Worm (Caenorhabditis elegans) whole organism, mixed stage, embryonic: Measurements from ENCODE around the gene R148.7.

Experiments used
- M03D4.4 ChIP-seq: sonication (generic microtip); optimal IDR thresholded peaks from 2 replicates; lab custom pipeline; 2017; ENCODE audit warnings: mild to moderate bottlenecking, missing genetic modification characterization, missing compliant biosample characterization
- bed-3 ChIP-seq: fragments of 200-800 bp; sonication (Bioruptor generic); optimal IDR thresholded peaks from 3 replicates; lab custom pipeline; 2018; ENCODE audit warnings: mild to moderate bottlenecking, missing genetic modification characterization, moderate library complexity, missing compliant biosample characterization
- blmp-1 ChIP-seq: fragments of 150-350 bp; optimal IDR thresholded peaks from 2 replicates; lab custom pipeline; 2014; ENCODE audit warnings: missing biosample characterization, missing genetic modification characterization
- ceh-39 ChIP-seq: fragments of 150-350 bp; optimal IDR thresholded peaks from 2 replicates; lab custom pipeline; 2014; ENCODE audit warnings: missing biosample characterization, missing genetic modification characterization
- ceh-43 ChIP-seq: fragments of 200-800 bp; sonication (Bioruptor generic); optimal IDR thresholded peaks from 2 replicates; lab custom pipeline; 2018; ENCODE audit warnings: mild to moderate bottlenecking, missing genetic modification characterization, moderate library complexity, missing compliant biosample characterization
- ceh-83 ChIP-seq: fragments of 200-800 bp; sonication (Bioruptor generic); optimal IDR thresholded peaks from 2 replicates; lab custom pipeline; 2018; ENCODE audit warnings: mild to moderate bottlenecking, missing genetic modification characterization, missing compliant biosample characterization
- cnd-1 ChIP-seq: fragments of 200-800 bp; sonication (Bioruptor generic); optimal IDR thresholded peaks from 2 replicates; lab custom pipeline; 2018; ENCODE audit warnings: mild to moderate bottlenecking, missing genetic modification characterization, missing compliant biosample characterization
- drap-1 ChIP-seq: fragments of 200-800 bp; sonication (Bioruptor generic); optimal IDR thresholded peaks from 3 replicates; lab custom pipeline; 2018; ENCODE audit warnings: mild to moderate bottlenecking, missing genetic modification characterization, missing compliant biosample characterization
- elt-1 ChIP-seq: sonication (generic microtip); optimal IDR thresholded peaks from 2 replicates; lab custom pipeline; 2017; ENCODE audit warnings: missing genetic modification characterization, mild to moderate bottlenecking, missing compliant biosample characterization, antibody characterized with exemption, moderate library complexity, borderline replicate concordance; ENCODE audit not compliant: insufficient read depth
- elt-3 ChIP-seq: fragments of 150-350 bp; optimal IDR thresholded peaks from 2 replicates; lab custom pipeline; 2014; ENCODE audit warnings: missing biosample characterization, missing genetic modification characterization
- ham-2 ChIP-seq: fragments of 200-800 bp; sonication (Bioruptor generic); optimal IDR thresholded peaks from 2 replicates; lab custom pipeline; 2018; ENCODE audit warnings: mild to moderate bottlenecking, missing genetic modification characterization, missing compliant biosample characterization
- hlh-1 ChIP-seq: fragments of 150-350 bp; optimal IDR thresholded peaks from 2 replicates; lab custom pipeline; 2014; ENCODE audit warnings: missing biosample characterization, missing genetic modification reagents, missing genetic modification characterization
- lin-13 ChIP-seq: fragments of 150-350 bp; optimal IDR thresholded peaks from 2 replicates; lab custom pipeline; 2014; ENCODE audit warnings: missing biosample characterization, missing genetic modification characterization
- lin-32 ChIP-seq: fragments of 200-800 bp; sonication (Bioruptor generic); optimal IDR thresholded peaks from 2 replicates; lab custom pipeline; 2018; ENCODE audit warnings: mild to moderate bottlenecking, missing genetic modification characterization, missing compliant biosample characterization
- lsy-2 ChIP-seq: fragments of 150-350 bp; optimal IDR thresholded peaks from 2 replicates; lab custom pipeline; 2014; ENCODE audit warnings: missing biosample characterization, missing genetic modification characterization
- mab-5 ChIP-seq: fragments of 150-350 bp; optimal IDR thresholded peaks from 2 replicates; lab custom pipeline; 2014; ENCODE audit warnings: missing biosample characterization, missing genetic modification characterization
- mls-2 ChIP-seq: sonication (generic microtip); optimal IDR thresholded peaks from 2 replicates; lab custom pipeline; 2016; ENCODE audit warnings: mild to moderate bottlenecking, missing genetic modification characterization, moderate library complexity, missing compliant biosample characterization
- nhr-12 ChIP-seq: fragments of 150-350 bp; optimal IDR thresholded peaks from 2 replicates; lab custom pipeline; 2014; ENCODE audit warnings: missing biosample characterization, missing genetic modification characterization
- nhr-2 ChIP-seq: fragments of 150-350 bp; optimal IDR thresholded peaks from 2 replicates; lab custom pipeline; 2014; ENCODE audit warnings: missing biosample characterization, missing genetic modification characterization
- nhr-237 ChIP-seq: fragments of 150-350 bp; optimal IDR thresholded peaks from 2 replicates; lab custom pipeline; 2014; ENCODE audit warnings: missing biosample characterization, missing genetic modification characterization
- nhr-28 ChIP-seq: fragments of 150-350 bp; optimal IDR thresholded peaks from 2 replicates; lab custom pipeline; 2014; ENCODE audit warnings: missing biosample characterization, missing genetic modification characterization
- nhr-76 ChIP-seq: sonication (generic microtip); optimal IDR thresholded peaks from 2 replicates; lab custom pipeline; 2017; ENCODE audit warnings: missing biosample characterization, missing genetic modification characterization
- pha-4 ChIP-seq: fragments of 150-350 bp; optimal IDR thresholded peaks from 2 replicates; lab custom pipeline; 2018; ENCODE audit warnings: missing biosample characterization, missing genetic modification reagents, missing genetic modification characterization
- sem-2 ChIP-seq: fragments of 200-800 bp; sonication (Bioruptor generic); optimal IDR thresholded peaks from 2 replicates; lab custom pipeline; 2018; ENCODE audit warnings: mild to moderate bottlenecking, missing genetic modification characterization, missing compliant biosample characterization
- snpc-4 ChIP-seq: fragments of 150-350 bp; optimal IDR thresholded peaks from 2 replicates; lab custom pipeline; 2014; ENCODE audit warnings: missing biosample characterization, missing genetic modification characterization
- sptf-1 ChIP-seq: sonication (generic microtip); optimal IDR thresholded peaks from 2 replicates; lab custom pipeline; 2017; ENCODE audit warnings: mild to moderate bottlenecking, missing genetic modification characterization, moderate library complexity, missing compliant biosample characterization
- tbx-8 ChIP-seq: fragments of 200-800 bp; sonication (Bioruptor generic); optimal IDR thresholded peaks from 2 replicates; lab custom pipeline; 2018; ENCODE audit warnings: mild to moderate bottlenecking, missing genetic modification characterization, moderate library complexity, missing compliant biosample characterization
- unc-120 ChIP-seq: sonication (generic microtip); optimal IDR thresholded peaks from 2 replicates; lab custom pipeline; 2017; ENCODE audit warnings: missing genetic modification characterization, missing compliant biosample characterization; ENCODE audit not compliant: poor library complexity, severe bottlenecking
- unc-39 ChIP-seq: fragments of 150-350 bp; optimal IDR thresholded peaks from 2 replicates; lab custom pipeline; 2014; ENCODE audit warnings: missing biosample characterization, missing genetic modification characterization
- unc-62 ChIP-seq: fragments of 150-350 bp; optimal IDR thresholded peaks from 2 replicates; lab custom pipeline; 2014; ENCODE audit warnings: missing biosample characterization, missing genetic modification reagents, missing genetic modification characterization
- zip-8 ChIP-seq: fragments of 150-350 bp; optimal IDR thresholded peaks from 2 replicates; lab custom pipeline; 2014; ENCODE audit warnings: missing biosample characterization, missing genetic modification characterization
- ztf-11 ChIP-seq: fragments of 150-350 bp; optimal IDR thresholded peaks from 2 replicates; lab custom pipeline; 2014; ENCODE audit warnings: missing biosample characterization, missing genetic modification characterization

Gene R148.7

DNA sequence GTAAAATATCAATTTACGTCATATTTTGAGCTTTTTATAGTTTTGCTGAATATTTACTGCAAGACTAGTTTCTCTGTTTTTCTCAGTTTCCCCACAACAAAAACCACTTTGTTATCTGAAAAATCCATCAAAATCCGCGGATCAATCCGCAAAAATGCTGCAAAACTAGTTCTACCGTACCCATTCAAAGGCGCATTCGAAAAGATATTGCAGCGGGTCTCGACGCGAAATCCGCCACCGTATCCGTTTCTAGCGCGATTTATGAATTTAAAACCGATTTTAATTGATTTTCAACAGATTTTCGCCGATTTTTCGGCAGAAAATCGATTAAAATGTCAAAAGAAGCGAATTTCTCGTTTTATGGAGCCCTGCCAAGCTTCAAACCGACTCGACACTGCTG is 26.8 kb downstream of the R148.7 start, which contains the start of gene R148.4:
Gene R148.4, plus strand, starts transcription at position 211 of the 400 bp plus-strand sequence.
- TF ChIP-seq bed-3 (GFP tag; lab: Kevin White, UChicago), result no peak
- TF ChIP-seq drap-1 (GFP tag; lab: Kevin White, UChicago), result no peak
- TF ChIP-seq sem-2 (GFP tag; lab: Kevin White, UChicago), result no peak
- no peak for TF ChIP-seq lin-32 (GFP tag; lab: Kevin White, UChicago)

DNA sequence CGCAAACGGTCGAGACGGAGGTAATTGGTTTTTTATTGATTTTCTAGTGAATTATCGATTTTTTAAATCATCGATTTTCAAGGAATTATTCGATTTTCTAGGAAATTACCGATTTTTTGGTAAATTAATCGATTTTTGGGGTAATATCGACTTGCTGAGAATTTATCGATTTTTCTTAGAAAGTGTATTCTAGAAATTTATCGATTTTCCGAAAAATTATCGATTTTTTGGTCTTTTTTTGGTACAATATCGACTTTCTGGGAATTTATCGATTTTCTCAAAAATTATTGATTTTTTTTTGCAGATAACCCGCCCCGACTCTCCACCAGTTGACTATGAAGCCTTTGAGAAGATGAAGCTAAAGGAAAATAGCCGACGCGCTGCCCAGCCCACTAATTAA is 27.7 kb downstream of the R148.7 start:
- no peak for TF ChIP-seq sptf-1 (tag; lab: Kevin White, UChicago)
- no peak for TF ChIP-seq nhr-28
- no peak for TF ChIP-seq nhr-237 (tag; lab: Kevin White, UChicago)
- TF ChIP-seq unc-62 (GFP tag; lab: Kevin White, UChicago), result no peak
- no peak for TF ChIP-seq nhr-76 (tag; lab: Kevin White, UChicago)
- no peak for TF ChIP-seq mab-5 (tag; lab: Kevin White, UChicago)
- no peak for TF ChIP-seq cnd-1 (tag; lab: Kevin White, UChicago)
- TF ChIP-seq unc-39 (tag; lab: Kevin White, UChicago), result no peak
- no peak for TF ChIP-seq ham-2 (GFP tag; lab: Kevin White, UChicago)
- TF ChIP-seq elt-1 (tag; lab: Kevin White, UChicago), result no peak
- no peak for TF ChIP-seq ceh-83 (GFP tag; lab: Kevin White, UChicago)
- TF ChIP-seq pha-4 (tag; lab: Kevin White, UChicago), result no peak
- TF ChIP-seq nhr-2, result no peak
- no peak for TF ChIP-seq mls-2 (tag; lab: Kevin White, UChicago)
- no peak for TF ChIP-seq M03D4.4
- no peak for TF ChIP-seq zip-8 (tag; lab: Kevin White, UChicago)
- no peak for TF ChIP-seq unc-120 (tag; lab: Kevin White, UChicago)
- no peak for TF ChIP-seq tbx-8
- no peak for TF ChIP-seq snpc-4 (tag; lab: Kevin White, UChicago)
- no peak for TF ChIP-seq elt-3 (tag; lab: Kevin White, UChicago)
- TF ChIP-seq, all 35 proteins: peak for 0

DNA sequence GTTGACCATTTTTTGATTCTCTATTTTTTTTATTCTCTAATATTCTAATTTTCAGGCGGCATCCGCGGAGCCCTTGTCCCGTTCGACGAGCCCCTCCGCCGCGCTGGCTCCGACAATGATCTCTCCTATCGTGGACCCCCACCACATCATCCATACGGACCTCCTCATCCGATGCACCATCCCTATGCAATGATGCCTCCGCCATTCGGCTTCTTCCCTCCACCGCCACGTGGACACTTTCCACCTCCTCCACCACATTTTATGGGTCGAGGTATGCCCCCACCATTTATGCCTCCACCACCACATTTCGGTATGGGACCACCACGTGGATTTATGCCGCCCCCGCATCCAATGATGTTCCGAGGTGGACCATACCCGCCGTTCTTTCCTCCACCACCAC is 28.9 kb downstream of the R148.7 start:
- TF ChIP-seq drap-1 (GFP tag; lab: Kevin White, UChicago) (no peak), ceh-83 (GFP tag; lab: Kevin White, UChicago) (no peak), unc-120 (tag; lab: Kevin White, UChicago) (no peak), cnd-1 (tag; lab: Kevin White, UChicago) (no peak), ceh-43 (no peak), nhr-2 (no peak), lin-32 (GFP tag; lab: Kevin White, UChicago) (no peak)

DNA sequence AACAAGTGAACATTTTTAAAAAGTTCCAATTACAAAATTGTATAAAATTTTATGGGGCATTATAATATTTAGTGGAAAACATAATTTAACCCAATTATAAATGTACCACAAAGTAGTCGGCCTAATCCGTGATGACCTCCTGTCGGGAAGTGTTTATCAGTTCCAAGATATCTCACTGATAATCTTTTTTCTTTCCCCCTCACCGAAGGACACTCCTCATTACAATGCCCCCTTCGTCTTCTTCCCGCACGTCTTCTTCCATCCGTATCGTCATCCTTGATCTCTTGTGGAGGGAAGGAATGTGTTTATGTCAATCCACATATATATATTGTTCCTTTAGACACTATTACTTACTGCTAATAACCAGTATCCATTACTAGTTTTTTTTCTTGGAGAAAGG is 32.9 kb downstream of the R148.7 start, which contains the start of gene R148.5:
Gene R148.5, plus strand, starts transcription at position 331 of the 400 bp plus-strand sequence.
- TF ChIP-seq snpc-4 (tag; lab: Kevin White, UChicago) (no peak), elt-1 (tag; lab: Kevin White, UChicago) (peak; percentile 89), unc-62 (GFP tag; lab: Kevin White, UChicago) (peak; percentile 12), lin-13 (tag; lab: Kevin White, UChicago) (no peak)

DNA sequence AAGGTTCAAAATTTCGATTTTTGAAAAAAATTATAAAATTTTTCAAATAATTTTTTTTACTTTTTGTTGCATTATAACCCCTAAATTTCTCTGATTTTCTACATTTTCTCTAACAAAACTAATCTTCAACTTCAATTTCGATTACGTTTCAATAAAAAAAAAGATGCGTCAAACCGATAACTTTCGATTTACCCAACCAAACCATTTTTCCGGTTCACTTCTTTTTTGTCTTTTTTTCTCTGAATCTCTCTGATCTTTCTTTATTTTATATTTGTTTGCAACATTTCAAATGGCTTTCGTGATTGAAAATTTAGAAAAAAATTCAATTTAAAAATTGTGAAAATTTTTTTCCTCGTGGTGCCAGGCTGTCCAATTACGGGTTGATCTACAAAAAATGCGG is 34.8 kb downstream of the R148.7 start:
- no peak for TF ChIP-seq sem-2 (GFP tag; lab: Kevin White, UChicago)
- no peak for TF ChIP-seq unc-120 (tag; lab: Kevin White, UChicago)
- no peak for TF ChIP-seq unc-39 (tag; lab: Kevin White, UChicago)
- TF ChIP-seq sptf-1 (tag; lab: Kevin White, UChicago), result no peak
- TF ChIP-seq lsy-2 (tag; lab: Kevin White, UChicago), result no peak
- no peak for TF ChIP-seq mls-2 (tag; lab: Kevin White, UChicago)

DNA sequence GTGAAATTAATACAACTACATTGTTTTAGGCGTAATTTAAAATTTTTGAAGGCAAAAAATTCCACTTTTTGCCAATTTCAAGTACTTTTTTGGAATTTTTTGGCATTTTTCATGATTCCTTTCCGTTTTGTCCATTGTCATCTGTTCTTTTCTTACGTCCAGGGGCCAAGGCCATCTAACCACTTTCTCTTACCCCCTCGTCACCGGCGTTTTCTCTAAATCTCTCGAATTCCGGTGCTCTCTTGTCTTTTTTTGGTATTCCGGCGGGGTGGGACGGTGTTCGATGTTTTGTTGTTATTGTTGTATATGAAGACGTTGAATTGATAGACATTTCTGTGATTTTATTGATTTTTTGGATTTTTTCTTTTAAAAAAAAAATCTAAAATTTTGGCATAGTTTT is 36.6 kb downstream of the R148.7 start:
- TF ChIP-seq M03D4.4, result no peak
- no peak for TF ChIP-seq blmp-1
- no peak for TF ChIP-seq nhr-2
- no peak for TF ChIP-seq nhr-12 (tag; lab: Kevin White, UChicago)
- no peak for TF ChIP-seq ceh-39 (tag; lab: Kevin White, UChicago)
- no peak for TF ChIP-seq mab-5 (tag; lab: Kevin White, UChicago)
- TF ChIP-seq tbx-8, result no peak
- TF ChIP-seq unc-39 (tag; lab: Kevin White, UChicago), result no peak
- TF ChIP-seq elt-3 (tag; lab: Kevin White, UChicago), result no peak
- TF ChIP-seq hlh-1, result no peak
- no peak for TF ChIP-seq nhr-28
- TF ChIP-seq ztf-11 (tag; lab: Kevin White, UChicago), result no peak
- TF ChIP-seq, all 35 proteins: peak for 0
